Worm (Caenorhabditis elegans) whole organism, midembryonic: Measurements from ENCODE around the gene mom-1.

Experiments
- tab-1 ChIP-seq: fragments of 200-800 bp; sonication (Bioruptor generic); IDR thresholded peaks from 2 replicates; pipeline ENCODE4 v1.3.6; 2022; ENCODE audit warnings: missing genetic modification characterization, missing compliant biosample characterization
- ztf-23 ChIP-seq: fragments of 200-800 bp; sonication (Bioruptor generic); IDR thresholded peaks from 2 replicates; pipeline ENCODE4 v1.3.6; 2022; ENCODE audit warnings: missing genetic modification reagents, missing genetic modification characterization, missing compliant biosample characterization

DNA sequence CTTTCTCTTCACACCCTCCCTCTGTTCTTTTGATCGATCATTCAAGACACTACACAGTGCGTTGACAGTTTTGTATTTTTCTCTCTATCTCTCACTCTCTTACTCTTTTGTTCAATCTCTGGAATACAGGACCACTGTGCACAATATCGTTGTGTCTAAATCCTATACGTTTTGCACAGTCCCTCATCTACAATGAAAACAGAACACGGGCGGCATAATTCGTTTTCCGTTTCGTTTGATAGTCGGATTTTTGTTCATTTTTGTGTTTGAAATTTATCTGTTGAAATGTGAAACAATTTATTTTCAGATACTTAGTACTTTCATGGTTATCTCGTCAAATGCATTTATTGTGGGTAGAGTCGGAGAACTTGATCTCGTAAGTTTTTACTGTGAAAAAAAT lies 48.6 kb downstream of the mom-1 start, which contains the start of gene C03B1.7:
- TF ChIP-seq ztf-23 (GFP tag; lab: Robert Waterston, UW) (no peak), tab-1 (GFP tag; lab: Robert Waterston, UW) (no peak)
